Fruit fly (Drosophila melanogaster) whole organism, embryonic: ENCODE results near the gene CG4645.

ENCODE experiments used
- Atf3 ChIP-seq: fragments of 200-800 bp; sonication (Bioruptor generic); optimal IDR thresholded peaks from 3 replicates; lab custom pipeline; 2016; ENCODE audit warnings: missing biosample characterization, missing genetic modification characterization
- CG10979 ChIP-seq: fragments of 200-800 bp; sonication (Bioruptor generic); optimal IDR thresholded peaks from 2 replicates; lab custom pipeline; 2018; ENCODE audit warnings: missing biosample characterization, mild to moderate bottlenecking, missing genetic modification characterization, moderate library complexity
- CG11398 ChIP-seq: fragments of 200-800 bp; sonication (Bioruptor generic); optimal IDR thresholded peaks from 2 replicates; lab custom pipeline; 2016; ENCODE audit warnings: missing biosample characterization, missing genetic modification characterization
- CG1233 ChIP-seq: fragments of 200-800 bp; sonication (Bioruptor generic); optimal IDR thresholded peaks from 4 replicates; lab custom pipeline; 2018; ENCODE audit warnings: missing biosample characterization, mild to moderate bottlenecking, missing genetic modification characterization
- CG12659 ChIP-seq: fragments of 200-800 bp; sonication (Bioruptor generic); optimal IDR thresholded peaks from 3 replicates; lab custom pipeline; 2017; ENCODE audit warnings: mild to moderate bottlenecking, missing biosample characterization, missing genetic modification reagents, missing genetic modification characterization
- CG14014 ChIP-seq: fragments of 200-800 bp; sonication (Bioruptor generic); IDR thresholded peaks from 2 replicates; pipeline ENCODE4 v1.3.6; 2022; ENCODE audit warnings: missing biosample characterization, missing genetic modification characterization
- CG15011 ChIP-seq: fragments of 200-800 bp; sonication (Bioruptor generic); optimal IDR thresholded peaks from 3 replicates; lab custom pipeline; 2018; ENCODE audit warnings: missing biosample characterization, mild to moderate bottlenecking, missing genetic modification characterization
- CG17829 ChIP-seq: fragments of 200-800 bp; optimal IDR thresholded peaks from 2 replicates; lab custom pipeline; 2019; ENCODE audit warnings: missing biosample characterization, mild to moderate bottlenecking, missing genetic modification characterization, moderate library complexity
- CG2202 ChIP-seq: fragments of 200-800 bp; sonication (Bioruptor generic); optimal IDR thresholded peaks from 2 replicates; lab custom pipeline; 2018; ENCODE audit warnings: missing biosample characterization, mild to moderate bottlenecking, missing genetic modification characterization
- CG2712 ChIP-seq: fragments of 200-800 bp; optimal IDR thresholded peaks from 3 replicates; lab custom pipeline; 2019; ENCODE audit warnings: missing biosample characterization, mild to moderate bottlenecking, missing genetic modification characterization, moderate library complexity
- CG2889 ChIP-seq: fragments of 200-800 bp; sonication (Bioruptor generic); IDR thresholded peaks from 3 replicates; pipeline ENCODE4 v1.3.6; 2022; ENCODE audit warnings: missing biosample characterization, missing genetic modification characterization
- CG31441 ChIP-seq: fragments of 200-800 bp; sonication (Bioruptor generic); IDR thresholded peaks from 2 replicates; pipeline ENCODE4 v1.3.6; 2022; ENCODE audit warnings: missing biosample characterization, missing genetic modification characterization
- CG32767 ChIP-seq: fragments of 200-800 bp; sonication (Bioruptor generic); IDR thresholded peaks from 2 replicates; pipeline ENCODE4 v1.3.6; 2022; ENCODE audit warnings: missing biosample characterization, missing genetic modification characterization
- CG32772 ChIP-seq: fragments of 200-800 bp; sonication (Bioruptor generic); IDR thresholded peaks from 2 replicates; pipeline ENCODE4 v1.3.6; 2022; ENCODE audit warnings: missing biosample characterization, missing genetic modification characterization
- CG42726 ChIP-seq: fragments of 200-800 bp; sonication (Bioruptor generic); IDR thresholded peaks from 2 replicates; pipeline ENCODE4 v1.3.6; 2022; ENCODE audit warnings: missing biosample characterization, missing genetic modification characterization; ENCODE audit not compliant: partially characterized antibody
- CG4404 ChIP-seq: fragments of 200-800 bp; sonication (Bioruptor generic); IDR thresholded peaks from 2 replicates; pipeline ENCODE4 v1.3.6; 2022; ENCODE audit warnings: missing biosample characterization, missing genetic modification characterization
- CG6272 ChIP-seq: fragments of 200-800 bp; sonication (Bioruptor generic); IDR thresholded peaks from 2 replicates; pipeline ENCODE4 v1.3.6; 2022; ENCODE audit warnings: missing biosample characterization, missing genetic modification characterization
- CG6854 ChIP-seq: fragments of 200-800 bp; sonication (Bioruptor generic); optimal IDR thresholded peaks from 3 replicates; lab custom pipeline; 2017; ENCODE audit warnings: missing biosample characterization, mild to moderate bottlenecking, missing genetic modification characterization
- CG9817 ChIP-seq: fragments of 200-800 bp; sonication (Bioruptor generic); optimal IDR thresholded peaks from 2 replicates; lab custom pipeline; 2018; ENCODE audit warnings: missing biosample characterization, mild to moderate bottlenecking, missing genetic modification characterization, moderate library complexity
- Chrac-16 ChIP-seq: fragments of 200-800 bp; sonication (Bioruptor generic); optimal IDR thresholded peaks from 3 replicates; lab custom pipeline; 2016; ENCODE audit warnings: missing biosample characterization, missing genetic modification characterization
- E2f1 ChIP-seq: fragments of 200-800 bp; sonication (Bioruptor generic); IDR thresholded peaks from 2 replicates; pipeline ENCODE4 v1.3.6; 2022; ENCODE audit warnings: missing biosample characterization, missing genetic modification characterization
- Eip74EF ChIP-seq, 2 experiments: fragments of 200-800 bp in 1 of 2; fragments of >200 bp in 1 of 2; sonication (Bioruptor generic) in 1 of 2; optimal IDR thresholded peaks; 2 replicates each; lab custom pipeline; 2017 to 2019; ENCODE audit warnings: missing biosample characterization in 2 of 2, missing genetic modification characterization in 2 of 2, mild to moderate bottlenecking in 1 of 2, moderate library complexity in 1 of 2
- Ets65A ChIP-seq: fragments of 200-800 bp; sonication (Bioruptor generic); peaks from one replicate; lab custom pipeline; 2016; ENCODE audit warnings: missing biosample characterization, missing genetic modification characterization
- Hr51 ChIP-seq, 2 experiments: fragments of 200-800 bp; sonication (Bioruptor generic); optimal IDR thresholded peaks; 2 replicates in 1 of 2; 3 replicates in 1 of 2; lab custom pipeline; 2016 to 2018; ENCODE audit warnings: missing biosample characterization in 2 of 2, missing genetic modification characterization in 2 of 2, mild to moderate bottlenecking in 1 of 2, moderate library complexity in 1 of 2
- Med ChIP-seq: fragments of 200-800 bp; sonication (Bioruptor generic); peaks from one replicate; lab custom pipeline; 2016; ENCODE audit warnings: missing biosample characterization, missing genetic modification characterization, mild to moderate bottlenecking, inconsistent platforms, moderate library complexity
- NC2α ChIP-seq: fragments of 200-800 bp; sonication (Bioruptor generic); optimal IDR thresholded peaks from 2 replicates; lab custom pipeline; 2016; ENCODE audit warnings: missing biosample characterization, missing genetic modification characterization
- Oli ChIP-seq: fragments of 200-800 bp; sonication (Bioruptor generic); optimal IDR thresholded peaks from 2 replicates; lab custom pipeline; 2018; ENCODE audit warnings: missing biosample characterization, mild to moderate bottlenecking, missing genetic modification characterization, moderate library complexity
- Rx ChIP-seq: fragments of 200-800 bp; sonication (Bioruptor generic); IDR thresholded peaks from 2 replicates; pipeline ENCODE4 v1.3.6; 2022; ENCODE audit warnings: missing biosample characterization, missing genetic modification characterization
- Sox102F ChIP-seq: fragments of 200-800 bp; sonication (Bioruptor generic); optimal IDR thresholded peaks from 2 replicates; lab custom pipeline; 2018; ENCODE audit warnings: missing biosample characterization, mild to moderate bottlenecking, missing genetic modification characterization, moderate library complexity
- Stat92E ChIP-seq, 3 experiments: fragments of >200 bp in 2 of 3; fragments of 200-800 bp in 1 of 3; sonication (Bioruptor generic) in 1 of 3; optimal IDR thresholded peaks; 2 replicates each; lab custom pipeline; 2017 to 2019; ENCODE audit warnings: missing biosample characterization in 3 of 3, missing genetic modification characterization in 3 of 3, mild to moderate bottlenecking in 1 of 3, moderate library complexity in 1 of 3
- Xrp1 ChIP-seq: fragments of 200-800 bp; sonication (Bioruptor generic); IDR thresholded peaks from 2 replicates; pipeline ENCODE4 v1.3.6; 2022; ENCODE audit warnings: missing biosample characterization, missing genetic modification characterization
- ap ChIP-seq: fragments of 200-800 bp; sonication (Bioruptor generic); IDR thresholded peaks from 2 replicates; pipeline ENCODE4 v1.3.6; 2022; ENCODE audit warnings: missing biosample characterization, missing genetic modification characterization
- ash1 ChIP-seq: fragments of 200-800 bp; sonication (Bioruptor generic); optimal IDR thresholded peaks from 2 replicates; lab custom pipeline; 2018; ENCODE audit warnings: missing biosample characterization, mild to moderate bottlenecking, missing genetic modification characterization
- az2 ChIP-seq: fragments of 200-800 bp; sonication (Bioruptor generic); optimal IDR thresholded peaks from 3 replicates; lab custom pipeline; 2016; ENCODE audit warnings: missing biosample characterization, missing genetic modification characterization
- ci ChIP-seq: fragments of 200-800 bp; sonication (Bioruptor generic); IDR thresholded peaks from 3 replicates; pipeline ENCODE4 v1.3.6; 2022; ENCODE audit warnings: missing biosample characterization, missing genetic modification characterization
- croc ChIP-seq: fragments of 200-800 bp; sonication (Bioruptor generic); conservative IDR thresholded peaks from 3 replicates; pipeline ENCODE4 v1.3.6; 2022; ENCODE audit warnings: missing biosample characterization, missing genetic modification characterization
- fd102C ChIP-seq: fragments of 200-800 bp; sonication (Bioruptor generic); optimal IDR thresholded peaks from 2 replicates; lab custom pipeline; 2018; ENCODE audit warnings: missing biosample characterization, mild to moderate bottlenecking, missing genetic modification characterization, moderate library complexity
- hkb ChIP-seq, 2 experiments: fragments of 200-800 bp in 1 of 2; fragments of >200 bp in 1 of 2; sonication (Bioruptor generic) in 1 of 2; IDR thresholded peaks in 1 of 2; optimal IDR thresholded peaks in 1 of 2; 2 replicates each; pipeline versions ENCODE4 v1.3.6 to Lab custom; 2017 to 2022; ENCODE audit warnings: missing biosample characterization in 1 of 2, missing genetic modification characterization in 1 of 2
- nerfin-1 ChIP-seq: fragments of 200-800 bp; sonication (Bioruptor generic); optimal IDR thresholded peaks from 3 replicates; lab custom pipeline; 2019; ENCODE audit warnings: missing biosample characterization, mild to moderate bottlenecking, missing genetic modification characterization, moderate library complexity
- phol ChIP-seq: fragments of 200-800 bp; sonication (Bioruptor generic); optimal IDR thresholded peaks from 3 replicates; lab custom pipeline; 2018; ENCODE audit warnings: missing biosample characterization, mild to moderate bottlenecking, missing genetic modification characterization, moderate library complexity
- ro ChIP-seq: fragments of 200-800 bp; sonication (Bioruptor generic); IDR thresholded peaks from 2 replicates; pipeline ENCODE4 v1.3.6; 2022; ENCODE audit warnings: missing biosample characterization, missing genetic modification characterization
- seq ChIP-seq: fragments of 200-800 bp; sonication (Bioruptor generic); IDR thresholded peaks from 2 replicates; pipeline ENCODE4 v1.3.6; 2022; ENCODE audit warnings: missing biosample characterization, missing genetic modification characterization
- slou ChIP-seq: fragments of 200-800 bp; sonication (Bioruptor generic); optimal IDR thresholded peaks from 3 replicates; lab custom pipeline; 2016; ENCODE audit warnings: missing biosample characterization, missing genetic modification characterization
- slp2 ChIP-seq: fragments of 200-800 bp; sonication (Bioruptor generic); optimal IDR thresholded peaks from 2 replicates; lab custom pipeline; 2016; ENCODE audit warnings: missing biosample characterization, missing genetic modification characterization
- stc ChIP-seq: fragments of 200-800 bp; sonication (Bioruptor generic); IDR thresholded peaks from 2 replicates; pipeline ENCODE4 v1.3.6; 2022; ENCODE audit warnings: missing biosample characterization, missing genetic modification characterization
- tin ChIP-seq: fragments of 200-800 bp; sonication (Bioruptor generic); optimal IDR thresholded peaks from 3 replicates; lab custom pipeline; 2016; ENCODE audit warnings: missing biosample characterization, missing genetic modification characterization
- wor ChIP-seq: fragments of 200-800 bp; sonication (Bioruptor generic); IDR thresholded peaks from 2 replicates; pipeline ENCODE4 v1.3.6; 2022; ENCODE audit warnings: missing biosample characterization, missing genetic modification characterization
- yki ChIP-seq: fragments of >200 bp; optimal IDR thresholded peaks from 3 replicates; lab custom pipeline; 2018

Gene CG4645

DNA sequence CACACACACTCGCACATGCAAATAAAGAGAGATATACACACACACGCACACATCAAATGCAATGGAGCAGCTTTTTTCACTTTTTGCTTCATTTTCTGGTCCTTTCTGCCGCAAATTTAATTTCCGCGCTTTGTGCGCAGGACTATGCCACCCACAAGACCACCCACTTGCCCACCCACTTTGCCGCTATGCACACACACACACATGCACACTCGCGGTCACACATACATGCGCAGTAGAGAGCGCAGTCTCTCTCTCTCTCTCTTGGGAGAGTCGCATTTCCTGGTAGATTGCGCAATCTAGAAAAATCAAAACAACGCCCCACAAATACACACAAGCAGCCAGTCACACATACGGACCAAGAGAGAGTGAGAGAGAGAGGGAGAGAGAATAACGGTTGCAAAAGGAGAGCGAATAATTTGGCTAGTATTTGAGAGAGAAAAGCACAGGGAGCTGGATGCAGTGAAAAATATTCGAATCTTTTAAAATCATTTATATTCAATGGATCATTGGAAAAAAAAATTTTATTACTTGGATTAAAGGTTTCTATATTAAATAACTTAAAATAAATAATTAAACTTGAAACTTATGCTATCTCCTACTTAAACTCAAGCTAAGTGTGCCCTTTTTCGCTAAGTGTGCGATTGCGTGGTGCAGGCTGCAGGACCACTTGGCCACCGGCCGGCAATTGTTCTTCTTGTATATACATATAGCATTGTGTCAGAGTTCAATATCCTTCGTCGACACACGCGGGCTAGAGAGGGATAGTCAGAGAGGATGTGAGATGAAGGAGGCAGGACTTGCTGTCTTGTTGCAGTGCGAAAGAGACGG lies 15.9 kb downstream of the CG4645 start (continued):
- TF ChIP-seq slou (GFP tag; lab: Kevin White, UChicago): no peak
- TF ChIP-seq Chrac-16 (GFP tag; lab: Kevin White, UChicago): peak; percentile 27
- TF ChIP-seq Xrp1 (GFP tag; lab: Robert Waterston, UW): peak; percentile 78
- peak; percentile 76 for TF ChIP-seq CG4404 (GFP tag; lab: Robert Waterston, UW)
- peak; percentile 39; the same call in 1 of the 2 replicates for TF ChIP-seq Rx (GFP tag; lab: Robert Waterston, UW)
- peak; percentile 55 for TF ChIP-seq Oli (tag; lab: Kevin White, UChicago)
- no peak for TF ChIP-seq CG42726
- no peak for TF ChIP-seq Stat92E (GFP tag; optimal IDR thresholded peaks at IDR 0.05; lab: Kevin White, UChicago)
- no peak for TF ChIP-seq CG9817 (tag; lab: Kevin White, UChicago)
- peak; percentile 55 for TF ChIP-seq phol (tag; lab: Kevin White, UChicago)
- peak; percentile 22 for TF ChIP-seq tin
- peak; percentile 65; the same call in 1 of the 2 replicates for TF ChIP-seq CG6272
- TF ChIP-seq Hr51 (GFP tag; optimal IDR thresholded peaks at IDR 0.05; lab: Kevin White, UChicago): peak in 1 of 2 experiments; percentile 58
- TF ChIP-seq fd102C: no peak
- peak; percentile 14 for TF ChIP-seq CG15011 (GFP tag; lab: Kevin White, UChicago)
- peak; percentile 72; the same call in 1 of the 2 replicates for TF ChIP-seq stc (GFP tag; lab: Robert Waterston, UW)
- TF ChIP-seq CG32767 (GFP tag; lab: Robert Waterston, UW): 0 out of 2 replicates have a peak, but pooled peaks have one; percentile 30
- TF ChIP-seq nerfin-1 (tag; lab: Kevin White, UChicago): peak; percentile 23
- no peak for TF ChIP-seq slp2 (GFP tag; lab: Kevin White, UChicago)
- TF ChIP-seq yki (lab: Kevin White, UChicago): peak; percentile 73
- TF ChIP-seq wor (GFP tag; lab: Robert Waterston, UW): peak; percentile 45; the same call in 1 of the 2 replicates
- TF ChIP-seq CG32772: peak; percentile 70
- TF ChIP-seq CG14014 (GFP tag; lab: Robert Waterston, UW): peak; percentile 80
- no peak for TF ChIP-seq ro
- TF ChIP-seq Eip74EF (GFP tag; optimal IDR thresholded peaks at IDR 0.05; lab: Kevin White, UChicago): peak in 1 of 2 experiments; percentile 48
- peak; percentile 68 for TF ChIP-seq CG2202 (tag; lab: Kevin White, UChicago)
- TF ChIP-seq az2: peak; percentile 44
- no peak for TF ChIP-seq ash1
- TF ChIP-seq seq: peak; percentile 42; the same call in 1 of the 2 replicates
- TF ChIP-seq CG2712: peak; percentile 74
- TF ChIP-seq E2f1 (GFP tag; lab: Robert Waterston, UW): peak; percentile 86
- TF ChIP-seq CG31441 (GFP tag; lab: Robert Waterston, UW): peak; percentile 81
- TF ChIP-seq Med (GFP tag; lab: Kevin White, UChicago): peak; percentile 41
- peak; percentile 50; the same call in 1 of the 3 replicates for TF ChIP-seq croc (GFP tag; lab: Robert Waterston, UW)
- peak; percentile 61 for TF ChIP-seq CG1233 (GFP tag; lab: Kevin White, UChicago)
- 0 out of 3 replicates have a peak, but pooled peaks have one; percentile 26 for TF ChIP-seq CG2889 (GFP tag; lab: Robert Waterston, UW)
- TF ChIP-seq CG12659 (GFP tag; lab: Kevin White, UChicago): peak; percentile 29
- TF ChIP-seq hkb (optimal IDR thresholded peaks at IDR 0.05; lab: Kevin White, UChicago): no peak
- TF ChIP-seq hkb (GFP tag; IDR thresholded peaks at IDR 0.05; lab: Robert Waterston, UW): peak; percentile 78
- TF ChIP-seq Ets65A: peak; percentile 44
- TF ChIP-seq CG11398 (GFP tag; lab: Kevin White, UChicago): no peak
- TF ChIP-seq Atf3 (GFP tag; lab: Kevin White, UChicago): no peak
- peak; percentile 75 for TF ChIP-seq CG10979 (tag; lab: Kevin White, UChicago)
- TF ChIP-seq NC2α (GFP tag; lab: Kevin White, UChicago): no peak
- peak; percentile 80 for TF ChIP-seq ci
- peak; percentile 68 for TF ChIP-seq CG17829 (tag; lab: Kevin White, UChicago)
- peak; percentile 35 for TF ChIP-seq CG6854 (GFP tag; lab: Kevin White, UChicago)
- peak; percentile 53 for TF ChIP-seq ap
- TF ChIP-seq Sox102F (GFP tag; lab: Kevin White, UChicago): peak; percentile 49
